Fruit fly (Drosophila melanogaster): ENCODE results near the gene CrebA.
A peak's percentile ranks its signal among the peaks of the same experiment; 100 is the strongest.

CrebA gene

DNA sequence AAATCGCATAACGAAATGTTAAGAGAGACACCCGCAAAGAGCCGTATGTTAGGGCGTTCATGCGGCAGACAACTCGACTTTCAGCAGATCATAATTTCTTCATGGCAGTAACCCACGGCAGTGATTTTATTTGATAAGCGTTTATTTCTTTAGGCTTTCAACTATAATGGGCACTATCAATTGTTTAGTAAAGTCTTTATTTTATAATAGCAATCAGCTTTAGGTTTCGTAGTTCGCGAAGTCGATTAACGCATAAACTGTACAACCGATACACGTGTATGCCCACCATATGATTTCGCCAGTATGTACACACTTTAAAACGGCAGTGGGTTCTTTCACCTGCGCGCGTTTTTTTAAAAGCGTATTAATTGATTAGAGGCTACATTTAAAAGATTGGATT lies 27.0 kb upstream of the CrebA start, which contains the start of gene CG7841 (continued):
- TF ChIP-seq CG6765 (GFP tag; optimal IDR thresholded peaks at IDR 0.05): peak; percentile 98
- peak; percentile 94 for TF ChIP-seq ttk (GFP tag; IDR thresholded peaks at IDR 0.05)
- peak; percentile 99 for TF ChIP-seq CrebB (tag; optimal IDR thresholded peaks at IDR 0.05)
- peak; percentile 95 for TF ChIP-seq zfh2 (GFP tag; optimal IDR thresholded peaks at IDR 0.05)
- peak; percentile 96 for TF ChIP-seq gcm2 (GFP tag; optimal IDR thresholded peaks at IDR 0.05)
- peak; percentile 91 for TF ChIP-seq Ets97D (GFP tag; optimal IDR thresholded peaks at IDR 0.05)
- TF ChIP-seq bowl (GFP tag; IDR thresholded peaks at IDR 0.05): peak; percentile 95
- TF ChIP-seq Eip74EF (GFP tag; optimal IDR thresholded peaks at IDR 0.05): peak in 1 of 2 experiments; percentile 98
- peak; percentile 96 for TF ChIP-seq otp (GFP tag; IDR thresholded peaks at IDR 0.05)
- no peak for TF ChIP-seq hkb (optimal IDR thresholded peaks at IDR 0.05)
- TF ChIP-seq hkb (GFP tag; IDR thresholded peaks at IDR 0.05): peak; percentile 99
- peak; percentile 99 for TF ChIP-seq Hand (GFP tag; optimal IDR thresholded peaks at IDR 0.05)
- peak; percentile 86 for TF ChIP-seq CG2889 (GFP tag; IDR thresholded peaks at IDR 0.05)
- peak; percentile 44 to 83 for TF ChIP-seq insv (GFP tag; optimal IDR thresholded peaks at IDR 0.05)
- peak; percentile 94; the same call in 2 of the 3 replicates for TF ChIP-seq gce (GFP tag; IDR thresholded peaks at IDR 0.05)
- TF ChIP-seq sd (tag; optimal IDR thresholded peaks at IDR 0.05): peak; percentile 90
- TF ChIP-seq Hr51 (GFP tag; optimal IDR thresholded peaks at IDR 0.05): peak; percentile 95 to 99
- TF ChIP-seq CG14441 (GFP tag; IDR thresholded peaks at IDR 0.05): peak; percentile 91; the same call in 1 of the 2 replicates
- TF ChIP-seq bbx (GFP tag; IDR thresholded peaks at IDR 0.05; ENCODE audit: partially characterized antibody): no peak
- no peak for TF ChIP-seq ato (GFP tag; IDR thresholded peaks at IDR 0.05; ENCODE audit: partially characterized antibody)
- no peak for TF ChIP-seq Gsc (GFP tag; IDR thresholded peaks at IDR 0.05)
- TF ChIP-seq CG14050 (GFP tag; IDR thresholded peaks at IDR 0.05): peak; percentile 96
- peak; percentile 92 for TF ChIP-seq Nf-YA (GFP tag; IDR thresholded peaks at IDR 0.05)
- peak; percentile 98 for TF ChIP-seq CG15269 (tag; optimal IDR thresholded peaks at IDR 0.05)
- TF ChIP-seq CG9437 (GFP tag; optimal IDR thresholded peaks at IDR 0.05): peak; percentile 90
- peak; percentile 93 for TF ChIP-seq Bdp1 (GFP tag; optimal IDR thresholded peaks at IDR 0.05)
- peak; percentile 98 for TF ChIP-seq chm (GFP tag; IDR thresholded peaks at IDR 0.05)
- TF ChIP-seq CG10543 (GFP tag; optimal IDR thresholded peaks at IDR 0.05): peak; percentile 99
- peak; percentile 92 for TF ChIP-seq CG8359 (GFP tag; optimal IDR thresholded peaks at IDR 0.05; ENCODE audit: borderline replicate concordance)
- TF ChIP-seq CG6791 (GFP tag; IDR thresholded peaks at IDR 0.05; ENCODE audit: partially characterized antibody): no peak
- TF ChIP-seq Hsf (GFP tag; optimal IDR thresholded peaks at IDR 0.05): peak; percentile 98
- TF ChIP-seq CG42726 (GFP tag; IDR thresholded peaks at IDR 0.05; ENCODE audit: partially characterized antibody): 0 out of 2 replicates have a peak, but pooled peaks have one; percentile 4
- peak; percentile 77 for TF ChIP-seq CG10321 (GFP tag; IDR thresholded peaks at IDR 0.05)
- TF ChIP-seq bigmax (GFP tag; optimal IDR thresholded peaks at IDR 0.05): peak; percentile 80
- TF ChIP-seq vvl (GFP tag; IDR thresholded peaks at IDR 0.05): peak; percentile 99
- TF ChIP-seq amos (GFP tag; IDR thresholded peaks at IDR 0.05; ENCODE audit: partially characterized antibody): no peak
- peak; percentile 86 for TF ChIP-seq D19B (GFP tag; optimal IDR thresholded peaks at IDR 0.05)
- TF ChIP-seq D (optimal IDR thresholded peaks at IDR 0.05): no peak
- peak; percentile 97 for TF ChIP-seq D (GFP tag; optimal IDR thresholded peaks at IDR 0.05)
- TF ChIP-seq yki (optimal IDR thresholded peaks at IDR 0.05): peak; percentile 51
- peak; percentile 93 for TF ChIP-seq wdn (GFP tag; IDR thresholded peaks at IDR 0.05)
- TF ChIP-seq Nf-YC (tag; optimal IDR thresholded peaks at IDR 0.05): peak; percentile 92
- peak; percentile 98 for TF ChIP-seq CG12071 (GFP tag; optimal IDR thresholded peaks at IDR 0.05)
- peak; percentile 96 for TF ChIP-seq onecut (GFP tag; IDR thresholded peaks at IDR 0.05)
- peak; percentile 95 for TF ChIP-seq pum (GFP tag; optimal IDR thresholded peaks at IDR 0.05)
- TF ChIP-seq CG1647 (GFP tag; optimal IDR thresholded peaks at IDR 0.05): peak; percentile 96
- peak; percentile 97 for TF ChIP-seq Awh (GFP tag; IDR thresholded peaks at IDR 0.05)
- TF ChIP-seq scrt (GFP tag; optimal IDR thresholded peaks at IDR 0.05): peak; percentile 98
- peak; percentile 97 for TF ChIP-seq CG13624 (GFP tag; optimal IDR thresholded peaks at IDR 0.05)
- no peak; the same call in 1 of the 2 replicates for TF ChIP-seq CG11085 (GFP tag; IDR thresholded peaks at IDR 0.05)
- peak; percentile 97 for TF ChIP-seq D19A (tag; optimal IDR thresholded peaks at IDR 0.05)

All from whole organism, embryonic.